Fruit fly (Drosophila melanogaster) whole organism, pupa: ENCODE measurements around the gene Rab27.

Experiments
- CG10348 ChIP-seq: fragments of 200-800 bp; sonication (Bioruptor generic); IDR thresholded peaks from 2 replicates; pipeline ENCODE4 v1.3.6; 2022; ENCODE audit warnings: missing biosample characterization, missing genetic modification characterization
- CG12605 ChIP-seq: fragments of 200-800 bp; sonication (Bioruptor generic); IDR thresholded peaks from 2 replicates; pipeline ENCODE4 v1.3.6; 2022; ENCODE audit warnings: missing biosample characterization, missing genetic modification characterization
- CG13204 ChIP-seq: fragments of 200-800 bp; sonication (Bioruptor generic); optimal IDR thresholded peaks from 2 replicates; lab custom pipeline; 2018; ENCODE audit warnings: missing biosample characterization, mild to moderate bottlenecking, missing genetic modification characterization, moderate library complexity
- CG14655 ChIP-seq: fragments of 200-800 bp; sonication (Bioruptor generic); optimal IDR thresholded peaks from 3 replicates; lab custom pipeline; 2017; ENCODE audit warnings: mild to moderate bottlenecking, missing biosample characterization, missing genetic modification reagents, missing genetic modification characterization
- CG15710 ChIP-seq: fragments of 200-800 bp; sonication (Bioruptor generic); optimal IDR thresholded peaks from 2 replicates; lab custom pipeline; 2018; ENCODE audit warnings: missing biosample characterization, mild to moderate bottlenecking, missing genetic modification characterization, moderate library complexity
- CG17806 ChIP-seq: fragments of 200-800 bp; sonication (Bioruptor generic); optimal IDR thresholded peaks from 2 replicates; lab custom pipeline; 2018; ENCODE audit warnings: missing biosample characterization, mild to moderate bottlenecking, missing genetic modification characterization, moderate library complexity
- CG32121 ChIP-seq: fragments of 200-800 bp; sonication (Bioruptor generic); IDR thresholded peaks from 2 replicates; pipeline ENCODE4 v1.3.6; 2022; ENCODE audit warnings: missing biosample characterization, missing genetic modification characterization
- CG34367 ChIP-seq: fragments of 200-800 bp; sonication (Bioruptor generic); optimal IDR thresholded peaks from 2 replicates; lab custom pipeline; 2018; ENCODE audit warnings: missing biosample characterization, mild to moderate bottlenecking, missing genetic modification characterization
- CG4496 ChIP-seq: fragments of 200-800 bp; sonication (Bioruptor generic); IDR thresholded peaks from 3 replicates; pipeline ENCODE4 v1.3.6; 2022; ENCODE audit warnings: missing biosample characterization, missing genetic modification characterization
- CG8159 ChIP-seq: fragments of 200-800 bp; sonication (Bioruptor generic); optimal IDR thresholded peaks from 3 replicates; lab custom pipeline; 2018; ENCODE audit warnings: missing biosample characterization, mild to moderate bottlenecking, missing genetic modification characterization, moderate library complexity
- CG8301 ChIP-seq: fragments of 200-800 bp; sonication (Bioruptor generic); optimal IDR thresholded peaks from 2 replicates; lab custom pipeline; 2018; ENCODE audit warnings: missing biosample characterization, mild to moderate bottlenecking, missing genetic modification characterization
- CG9948 ChIP-seq: fragments of 200-800 bp; sonication (Bioruptor generic); optimal IDR thresholded peaks from 2 replicates; lab custom pipeline; 2018; ENCODE audit warnings: missing biosample characterization, mild to moderate bottlenecking, missing genetic modification characterization, moderate library complexity
- D1 ChIP-seq: fragments of 200-800 bp; sonication (Bioruptor generic); optimal IDR thresholded peaks from 2 replicates; lab custom pipeline; 2018; ENCODE audit warnings: missing biosample characterization, mild to moderate bottlenecking, missing genetic modification characterization, moderate library complexity
- EcR ChIP-seq: fragments of 200-800 bp; sonication (Bioruptor generic); optimal IDR thresholded peaks from 3 replicates; lab custom pipeline; 2019; ENCODE audit warnings: missing biosample characterization, missing genetic modification characterization, mild to moderate bottlenecking, moderate library complexity, missing genetic modification reagents
- Ets98B ChIP-seq: fragments of 200-800 bp; sonication (Bioruptor generic); IDR thresholded peaks from 2 replicates; pipeline ENCODE4 v1.3.6; 2022; ENCODE audit warnings: missing biosample characterization, missing genetic modification characterization
- Pif1A ChIP-seq: fragments of 200-800 bp; sonication (Bioruptor generic); optimal IDR thresholded peaks from 3 replicates; lab custom pipeline; 2016; ENCODE audit warnings: missing biosample characterization, missing genetic modification characterization
- Pif1B ChIP-seq: fragments of 200-800 bp; sonication (Bioruptor generic); optimal IDR thresholded peaks from 3 replicates; lab custom pipeline; 2016; ENCODE audit warnings: missing biosample characterization, missing genetic modification characterization
- Snoo ChIP-seq: fragments of 200-800 bp; sonication (Bioruptor generic); optimal IDR thresholded peaks from 3 replicates; lab custom pipeline; 2017; ENCODE audit warnings: missing biosample characterization, mild to moderate bottlenecking, missing genetic modification characterization, inconsistent platforms
- fd96Ca ChIP-seq: fragments of 200-800 bp; sonication (Bioruptor generic); IDR thresholded peaks from 3 replicates; pipeline ENCODE4 v1.3.6; 2022; ENCODE audit warnings: missing biosample characterization, missing genetic modification characterization
- gl ChIP-seq: fragments of 200-800 bp; sonication (Bioruptor generic); optimal IDR thresholded peaks from 2 replicates; lab custom pipeline; 2018; ENCODE audit warnings: missing biosample characterization, mild to moderate bottlenecking, missing genetic modification characterization
- rn ChIP-seq: fragments of 200-800 bp; sonication (Bioruptor generic); IDR thresholded peaks from 2 replicates; pipeline ENCODE4 v1.3.6; 2022; ENCODE audit warnings: missing biosample characterization, missing genetic modification characterization

The Rab27 gene

dm6 chrX:1469717-1470116 lies 7.1 kb downstream of the Rab27 start, which contains the start of gene CG32808:
Gene CG32808, minus strand, starts transcription at chrX:1469817.
- no peak for TF ChIP-seq EcR (GFP tag; lab: Kevin White, UChicago)
- TF ChIP-seq Pif1A (GFP tag; lab: Kevin White, UChicago) = no peak
- no peak for TF ChIP-seq Ets98B (GFP tag; lab: Robert Waterston, UW)
- TF ChIP-seq CG15710 (tag; lab: Kevin White, UChicago) = no peak
- no peak for TF ChIP-seq rn
- TF ChIP-seq CG14655 (GFP tag; lab: Kevin White, UChicago) = no peak
- no peak for TF ChIP-seq CG10348 (GFP tag; lab: Robert Waterston, UW)
- TF ChIP-seq CG34367 = no peak
- no peak for TF ChIP-seq CG17806
- TF ChIP-seq Pif1B (GFP tag; lab: Kevin White, UChicago) = no peak
- TF ChIP-seq CG4496 (GFP tag; lab: Robert Waterston, UW) = no peak
- TF ChIP-seq CG13204 (GFP tag; lab: Kevin White, UChicago) = no peak
- TF ChIP-seq CG32121 = no peak
- TF ChIP-seq Snoo (tag; lab: Kevin White, UChicago) = no peak

- TF ChIP-seq EcR (GFP tag; lab: Kevin White, UChicago) (no peak), CG17806 (no peak), CG15710 (tag; lab: Kevin White, UChicago) (no peak), CG8159 (no peak), Pif1B (GFP tag; lab: Kevin White, UChicago) (no peak), fd96Ca (no peak), CG4496 (GFP tag; lab: Robert Waterston, UW) (no peak), CG14655 (GFP tag; lab: Kevin White, UChicago) (no peak), CG12605 (GFP tag; lab: Robert Waterston, UW) (no peak), CG8301 (tag; lab: Kevin White, UChicago) (no peak), D1 (tag; lab: Kevin White, UChicago) (no peak), CG10348 (GFP tag; lab: Robert Waterston, UW) (no peak), CG9948 (tag; lab: Kevin White, UChicago) (no peak), Pif1A (GFP tag; lab: Kevin White, UChicago) (no peak), Snoo (tag; lab: Kevin White, UChicago) (no peak), CG13204 (GFP tag; lab: Kevin White, UChicago) (no peak), rn (no peak), CG32121 (no peak), CG34367 (no peak), Ets98B (GFP tag; lab: Robert Waterston, UW) (no peak)
- TF ChIP-seq, all 21 proteins: peak for 0
These were observed 9.5 kb downstream of the Rab27 start, which contains the start of gene CG14778 for dm6 chrX:1467382-1467592. Gene CG14778, plus strand, starts transcription at chrX:1467493.

- TF ChIP-seq CG4496 (GFP tag; lab: Robert Waterston, UW) = peak; percentile 50; the same call in 1 of the 3 replicates
- TF ChIP-seq Pif1B (GFP tag; lab: Kevin White, UChicago) = no peak
- TF ChIP-seq CG32121 = no peak
- peak; percentile 35 for TF ChIP-seq CG13204 (GFP tag; lab: Kevin White, UChicago)
- no peak for TF ChIP-seq CG15710 (tag; lab: Kevin White, UChicago)
- TF ChIP-seq CG10348 (GFP tag; lab: Robert Waterston, UW) = no peak
- no peak for TF ChIP-seq CG8159
These were observed 10.0 kb downstream of the Rab27 start for dm6 chrX:1466505-1467381.

- TF ChIP-seq Snoo (tag; lab: Kevin White, UChicago) (no peak), CG14655 (GFP tag; lab: Kevin White, UChicago) (no peak), gl (tag; lab: Kevin White, UChicago) (no peak), CG9948 (tag; lab: Kevin White, UChicago) (peak; percentile 44), fd96Ca (peak; percentile 68; the same call in 2 of the 3 replicates), CG4496 (GFP tag; lab: Robert Waterston, UW) (peak; percentile 83), CG8159 (peak; percentile 26), Pif1B (GFP tag; lab: Kevin White, UChicago) (peak; percentile 54), CG34367 (peak; percentile 33), Pif1A (GFP tag; lab: Kevin White, UChicago) (no peak), CG17806 (peak; percentile 46), CG12605 (GFP tag; lab: Robert Waterston, UW) (peak; percentile 22; the same call in 1 of the 2 replicates), CG10348 (GFP tag; lab: Robert Waterston, UW) (no peak), CG32121 (peak; percentile 70), CG15710 (tag; lab: Kevin White, UChicago) (peak; percentile 48), EcR (GFP tag; lab: Kevin White, UChicago) (no peak), CG13204 (GFP tag; lab: Kevin White, UChicago) (no peak), Ets98B (GFP tag; lab: Robert Waterston, UW) (peak; percentile 63), D1 (tag; lab: Kevin White, UChicago) (no peak), CG8301 (tag; lab: Kevin White, UChicago) (peak; percentile 51), rn (0 out of 2 replicates have a peak, but pooled peaks have one; percentile 28)
These were observed 10.9 kb downstream of the Rab27 start, which contains the start of the genes O-fut2 and CG14777 for dm6 chrX:1465707-1466504. Gene O-fut2, minus strand, starts transcription at chrX:1465996. Gene CG14777, plus strand, starts transcription at chrX:1466134.

- TF ChIP-seq Pif1B (GFP tag; lab: Kevin White, UChicago) (no peak), CG32121 (no peak), CG4496 (GFP tag; lab: Robert Waterston, UW) (no peak), EcR (GFP tag; lab: Kevin White, UChicago) (no peak), CG15710 (tag; lab: Kevin White, UChicago) (no peak), CG8301 (tag; lab: Kevin White, UChicago) (no peak), rn (no peak), CG14655 (GFP tag; lab: Kevin White, UChicago) (no peak), CG8159 (no peak), D1 (tag; lab: Kevin White, UChicago) (no peak), CG10348 (GFP tag; lab: Robert Waterston, UW) (no peak), Ets98B (GFP tag; lab: Robert Waterston, UW) (no peak), CG12605 (GFP tag; lab: Robert Waterston, UW) (no peak), Snoo (tag; lab: Kevin White, UChicago) (no peak), CG9948 (tag; lab: Kevin White, UChicago) (no peak), CG17806 (no peak), gl (tag; lab: Kevin White, UChicago) (no peak), CG13204 (GFP tag; lab: Kevin White, UChicago) (no peak), Pif1A (GFP tag; lab: Kevin White, UChicago) (no peak), fd96Ca (no peak)
These were observed 12.7 kb downstream of the Rab27 start, which contains the start of gene Ns3 for dm6 chrX:1464033-1464432. Gene Ns3, minus strand, starts transcription at chrX:1464220.
